Worm (Caenorhabditis elegans) whole organism, L1 larva: Measurements from ENCODE around the gene F10C1.3.

Source experiments
- F16B12.6 ChIP-seq: fragments of 150-350 bp; optimal IDR thresholded peaks from 2 replicates; lab custom pipeline; 2014; ENCODE audit warnings: missing biosample characterization, missing genetic modification characterization
- alr-1 ChIP-seq: fragments of 200-800 bp; sonication (Bioruptor generic); optimal IDR thresholded peaks from 2 replicates; lab custom pipeline; 2018; ENCODE audit warnings: borderline replicate concordance, mild to moderate bottlenecking, missing genetic modification characterization, missing compliant biosample characterization
- blmp-1 ChIP-seq: fragments of 150-350 bp; optimal IDR thresholded peaks from 2 replicates; lab custom pipeline; 2014; ENCODE audit warnings: missing biosample characterization, missing genetic modification characterization
- dpl-1 ChIP-seq, 3 experiments: fragments of 150-350 bp in 2 of 3; sonication (generic microtip) in 1 of 3; optimal IDR thresholded peaks; 2 replicates each; lab custom pipeline; 2014 to 2017; ENCODE audit warnings: missing biosample characterization in 3 of 3, missing genetic modification characterization in 3 of 3, missing genetic modification reagents in 3 of 3
- efl-1 ChIP-seq, 4 experiments: fragments of 150-350 bp; optimal IDR thresholded peaks in 3 of 4; peaks in 1 of 4; 1 replicate in 1 of 4; 2 replicates in 3 of 4; lab custom pipeline; 2014; ENCODE audit warnings: missing biosample characterization in 2 of 4, missing genetic modification characterization in 2 of 4, missing genetic modification reagents in 2 of 4
- efl-3 ChIP-seq: fragments of 200-800 bp; sonication (Bioruptor generic); optimal IDR thresholded peaks from 2 replicates; lab custom pipeline; 2018; ENCODE audit warnings: mild to moderate bottlenecking, missing genetic modification characterization, missing compliant biosample characterization
- egl-27 ChIP-seq, 2 experiments: fragments of 150-350 bp in 1 of 2; sonication (generic microtip); optimal IDR thresholded peaks; 3 replicates each; lab custom pipeline; 2017 to 2018; ENCODE audit warnings: missing biosample characterization in 2 of 2, missing genetic modification characterization in 2 of 2, missing genetic modification reagents in 2 of 2
- elt-2 ChIP-seq: sonication (generic microtip); optimal IDR thresholded peaks from 2 replicates; lab custom pipeline; 2016; ENCODE audit warnings: missing genetic modification characterization, mild to moderate bottlenecking, inconsistent platforms, missing compliant biosample characterization, missing genetic modification reagents
- elt-3 ChIP-seq, 6 experiments: fragments of 150-350 bp in 1 of 6; sonication (generic microtip); optimal IDR thresholded peaks; 2 replicates each; lab custom pipeline; 2017 to 2018; ENCODE audit warnings: missing biosample characterization in 6 of 6, missing genetic modification characterization in 6 of 6, inconsistent platforms in 1 of 6
- fkh-10 ChIP-seq: sonication (generic microtip); optimal IDR thresholded peaks from 2 replicates; lab custom pipeline; 2017; ENCODE audit warnings: missing biosample characterization, missing genetic modification reagents, missing genetic modification characterization
- fkh-8 ChIP-seq: sonication (generic microtip); optimal IDR thresholded peaks from 2 replicates; lab custom pipeline; 2016; ENCODE audit warnings: mild to moderate bottlenecking, missing genetic modification characterization, missing compliant biosample characterization
- irx-1 ChIP-seq: sonication (generic microtip); optimal IDR thresholded peaks from 2 replicates; lab custom pipeline; 2016; ENCODE audit warnings: missing genetic modification characterization, missing compliant biosample characterization
- jun-1 ChIP-seq: fragments of 150-350 bp; optimal IDR thresholded peaks from 2 replicates; lab custom pipeline; 2014; ENCODE audit warnings: missing biosample characterization, missing genetic modification reagents, missing genetic modification characterization
- lin-14 ChIP-seq: fragments of 200-800 bp; sonication (Bioruptor generic); optimal IDR thresholded peaks from 2 replicates; lab custom pipeline; 2018; ENCODE audit warnings: mild to moderate bottlenecking, missing genetic modification characterization, moderate library complexity, missing compliant biosample characterization
- lin-35 ChIP-seq, 2 experiments: fragments of 150-350 bp; optimal IDR thresholded peaks; 2 replicates each; lab custom pipeline; 2014; ENCODE audit warnings: missing biosample characterization in 2 of 2, missing genetic modification characterization in 2 of 2, missing genetic modification reagents in 2 of 2
- lin-39 ChIP-seq: fragments of 150-350 bp; optimal IDR thresholded peaks from 2 replicates; lab custom pipeline; 2014; ENCODE audit warnings: missing biosample characterization, missing genetic modification reagents, missing genetic modification characterization
- lir-3 ChIP-seq: sonication (generic microtip); optimal IDR thresholded peaks from 2 replicates; lab custom pipeline; 2016; ENCODE audit warnings: mild to moderate bottlenecking, missing genetic modification characterization, moderate library complexity, missing compliant biosample characterization; ENCODE audit not compliant: poor library complexity
- lsy-2 ChIP-seq, 2 experiments: fragments of 150-350 bp; optimal IDR thresholded peaks; 2 replicates each; lab custom pipeline; 2014; ENCODE audit warnings: missing biosample characterization in 2 of 2, missing genetic modification characterization in 2 of 2
- mab-9 ChIP-seq: fragments of 200-800 bp; sonication (Bioruptor generic); IDR thresholded peaks from 2 replicates; pipeline ENCODE4 v1.3.6; 2022; ENCODE audit warnings: missing genetic modification reagents, missing genetic modification characterization, missing compliant biosample characterization
- mdl-1 ChIP-seq, 2 experiments: fragments of 150-350 bp; optimal IDR thresholded peaks; 2 replicates each; lab custom pipeline; 2014 to 2017; ENCODE audit warnings: missing biosample characterization in 2 of 2, missing genetic modification characterization in 2 of 2, inconsistent platforms in 1 of 2
- mef-2 ChIP-seq: fragments of 150-350 bp; optimal IDR thresholded peaks from 2 replicates; lab custom pipeline; 2014; ENCODE audit warnings: missing biosample characterization, missing genetic modification characterization
- nhr-12 ChIP-seq: sonication (generic microtip); optimal IDR thresholded peaks from 2 replicates; lab custom pipeline; 2017; ENCODE audit warnings: missing biosample characterization, missing genetic modification characterization
- nhr-19 ChIP-seq: fragments of 200-800 bp; sonication (Bioruptor generic); conservative IDR thresholded peaks from 2 replicates; pipeline ENCODE4 v1.3.6; 2022; ENCODE audit warnings: missing genetic modification characterization, missing compliant biosample characterization
- nhr-20 ChIP-seq: sonication (generic microtip); optimal IDR thresholded peaks from 2 replicates; lab custom pipeline; 2016; ENCODE audit warnings: mild to moderate bottlenecking, missing genetic modification characterization, missing compliant biosample characterization
- nhr-237 ChIP-seq: fragments of 150-350 bp; optimal IDR thresholded peaks from 2 replicates; lab custom pipeline; 2014; ENCODE audit warnings: missing biosample characterization, missing genetic modification characterization
- nhr-28 ChIP-seq: fragments of 150-350 bp; optimal IDR thresholded peaks from 2 replicates; lab custom pipeline; 2014; ENCODE audit warnings: missing biosample characterization, missing genetic modification characterization
- nhr-71 ChIP-seq: sonication (generic microtip); optimal IDR thresholded peaks from 2 replicates; lab custom pipeline; 2016; ENCODE audit warnings: mild to moderate bottlenecking, missing genetic modification characterization, moderate library complexity, missing compliant biosample characterization
- nhr-76 ChIP-seq: sonication (generic microtip); optimal IDR thresholded peaks from 2 replicates; lab custom pipeline; 2017; ENCODE audit warnings: missing biosample characterization, missing genetic modification characterization
- nhr-84 ChIP-seq: sonication (generic microtip); optimal IDR thresholded peaks from 2 replicates; lab custom pipeline; 2017; ENCODE audit warnings: missing biosample characterization, missing genetic modification characterization
- pqm-1 ChIP-seq: sonication (generic microtip); optimal IDR thresholded peaks from 3 replicates; lab custom pipeline; 2017; ENCODE audit warnings: missing biosample characterization, missing genetic modification characterization
- rnt-1 ChIP-seq: sonication (generic microtip); optimal IDR thresholded peaks from 2 replicates; lab custom pipeline; 2016; ENCODE audit warnings: mild to moderate bottlenecking, missing genetic modification characterization, moderate library complexity, missing compliant biosample characterization
- snpc-4 ChIP-seq: fragments of 150-350 bp; optimal IDR thresholded peaks from 2 replicates; lab custom pipeline; 2014; ENCODE audit warnings: missing biosample characterization, missing genetic modification characterization
- sox-4 ChIP-seq: sonication (generic microtip); optimal IDR thresholded peaks from 2 replicates; lab custom pipeline; 2016; ENCODE audit warnings: missing genetic modification characterization, missing compliant biosample characterization
- sup-37 ChIP-seq: fragments of 200-800 bp; sonication (Bioruptor generic); optimal IDR thresholded peaks from 2 replicates; lab custom pipeline; 2018; ENCODE audit warnings: mild to moderate bottlenecking, missing genetic modification characterization, missing compliant biosample characterization
- swsn-7 ChIP-seq: sonication (generic microtip); optimal IDR thresholded peaks from 2 replicates; lab custom pipeline; 2016; ENCODE audit warnings: missing genetic modification characterization, missing compliant biosample characterization
- tlp-1 ChIP-seq: fragments of 150-350 bp; optimal IDR thresholded peaks from 2 replicates; lab custom pipeline; 2014; ENCODE audit warnings: missing biosample characterization, missing genetic modification characterization
- unc-130 ChIP-seq: fragments of 150-350 bp; optimal IDR thresholded peaks from 2 replicates; lab custom pipeline; 2017; ENCODE audit warnings: missing biosample characterization, missing genetic modification characterization, inconsistent platforms

The F10C1.3 gene

ce11 chrII:5751353-5751752 is 6.2 kb downstream of the F10C1.3 start:
- peak; percentile 13 for TF ChIP-seq lin-14 (GFP tag; lab: Kevin White, UChicago)
- TF ChIP-seq efl-1 (optimal IDR thresholded peaks at IDR 0.05; lab: Kevin White, UChicago), result no peak
- peak in 1 of 2 experiments; percentile 79 for TF ChIP-seq efl-1 (GFP tag; optimal IDR thresholded peaks at IDR 0.05 in 1 of 2; lab: Kevin White, UChicago)
- TF ChIP-seq mef-2 (tag; lab: Kevin White, UChicago), result no peak
- no peak for TF ChIP-seq tlp-1 (tag; lab: Kevin White, UChicago)
- TF ChIP-seq elt-2 (tag; lab: Kevin White, UChicago), result peak; percentile 90
- TF ChIP-seq lin-39 (tag; lab: Kevin White, UChicago), result no peak
- peak in 1 of 2 experiments; percentile 33 for TF ChIP-seq lin-35 (GFP tag; optimal IDR thresholded peaks at IDR 0.05; lab: Kevin White, UChicago)
- peak; percentile 35 for TF ChIP-seq pqm-1 (tag; lab: Kevin White, UChicago)
- TF ChIP-seq fkh-10 (GFP tag; lab: Kevin White, UChicago), result no peak

- TF ChIP-seq efl-3 (GFP tag; lab: Kevin White, UChicago) (no peak), nhr-12 (tag; lab: Kevin White, UChicago) (no peak), lsy-2 (tag; optimal IDR thresholded peaks at IDR 0.05; lab: Kevin White, UChicago) (no peak), blmp-1 (tag; lab: Kevin White, UChicago) (no peak), alr-1 (no peak), swsn-7 (no peak), fkh-8 (no peak), lin-35 (GFP tag; optimal IDR thresholded peaks at IDR 0.05; lab: Kevin White, UChicago) (peak in 1 of 2 experiments; percentile 15), unc-130 (tag; lab: Kevin White, UChicago) (no peak), elt-2 (tag; lab: Kevin White, UChicago) (peak; percentile 90), F16B12.6 (no peak)
Measured at ce11 chrII:5749733-5750238, 7.8 kb downstream of the F10C1.3 start, which contains the start of gene ifb-2. TSS of gene ifb-2 (plus strand) at chrII:5750188.

ce11 chrII:5748395-5748794 is 9.2 kb downstream of the F10C1.3 start:
- TF ChIP-seq nhr-20 (tag; lab: Kevin White, UChicago) (peak; percentile 3), nhr-71 (tag; lab: Kevin White, UChicago) (peak; percentile 4), sup-37 (GFP tag; lab: Kevin White, UChicago) (no peak), nhr-28 (no peak), tlp-1 (tag; lab: Kevin White, UChicago) (peak; percentile 65), elt-2 (tag; lab: Kevin White, UChicago) (peak; percentile 99), lir-3 (tag; lab: Kevin White, UChicago) (no peak), jun-1 (peak; percentile 47), lin-35 (GFP tag; optimal IDR thresholded peaks at IDR 0.05; lab: Kevin White, UChicago) (peak in 1 of 2 experiments; percentile 12), lin-14 (GFP tag; lab: Kevin White, UChicago) (peak; percentile 24), pqm-1 (tag; lab: Kevin White, UChicago) (peak; percentile 90)
- TF ChIP-seq, all 84 proteins: peak for 8

ce11 chrII:5747312-5747711 is 10.2 kb downstream of the F10C1.3 start:
- TF ChIP-seq elt-2 (tag; lab: Kevin White, UChicago), result peak; percentile 96
- peak in 1 of 2 experiments; percentile 24 for TF ChIP-seq lin-35 (GFP tag; optimal IDR thresholded peaks at IDR 0.05; lab: Kevin White, UChicago)
- peak; percentile 0 for TF ChIP-seq jun-1
- TF ChIP-seq lsy-2 (tag; optimal IDR thresholded peaks at IDR 0.05; lab: Kevin White, UChicago), result no peak
- TF ChIP-seq, all 84 proteins: peak for 3

- TF ChIP-seq elt-2 (tag; lab: Kevin White, UChicago), result peak; percentile 0
- no peak for TF ChIP-seq dpl-1 (GFP tag; optimal IDR thresholded peaks at IDR 0.05; lab: Kevin White, UChicago)
Measured at ce11 chrII:5745088-5745487, 12.5 kb downstream of the F10C1.3 start, which contains the start of gene F10C1.9. TSS of gene F10C1.9 (minus strand) at chrII:5745284.

ce11 chrII:5744342-5744741 is 13.2 kb downstream of the F10C1.3 start:
- TF ChIP-seq elt-2 (tag; lab: Kevin White, UChicago) (peak; percentile 91), mab-9 (no peak)

ce11 chrII:5742767-5743166 is 14.8 kb downstream of the F10C1.3 start:
- TF ChIP-seq efl-1 (optimal IDR thresholded peaks at IDR 0.05; lab: Kevin White, UChicago) (no peak), efl-1 (GFP tag; optimal IDR thresholded peaks at IDR 0.05 in 1 of 2; lab: Kevin White, UChicago) (no peak), sox-4 (tag; lab: Kevin White, UChicago) (no peak), nhr-20 (tag; lab: Kevin White, UChicago) (no peak), mef-2 (tag; lab: Kevin White, UChicago) (no peak), egl-27 (tag; optimal IDR thresholded peaks at IDR 0.05; lab: Kevin White, UChicago) (no peak), efl-3 (GFP tag; lab: Kevin White, UChicago) (no peak), elt-3 (tag; optimal IDR thresholded peaks at IDR 0.05; lab: Kevin White, UChicago) (no peak), pqm-1 (tag; lab: Kevin White, UChicago) (no peak), nhr-237 (tag; lab: Kevin White, UChicago) (no peak), nhr-84 (tag; lab: Kevin White, UChicago) (no peak), rnt-1 (tag; lab: Kevin White, UChicago) (no peak), nhr-19 (no peak), irx-1 (tag; lab: Kevin White, UChicago) (no peak), mdl-1 (tag; optimal IDR thresholded peaks at IDR 0.05; lab: Kevin White, UChicago) (no peak), snpc-4 (tag; lab: Kevin White, UChicago) (no peak), nhr-76 (tag; lab: Kevin White, UChicago) (no peak)
